Fruit fly (Drosophila melanogaster): ENCODE results near the gene Mgat4b.
A peak's percentile ranks its signal among the peaks of the same experiment; 100 is the strongest.

The Mgat4b gene

dm6 chr3L:14790849-14791646 is 22.0 kb upstream of the Mgat4b start:
- TF ChIP-seq CG32121 (GFP tag; IDR thresholded peaks at IDR 0.05) (peak; percentile 56), CG15710 (tag; optimal IDR thresholded peaks at IDR 0.05) (no peak), CG12605 (GFP tag; IDR thresholded peaks at IDR 0.05) (peak; percentile 48; the same call in 1 of the 2 replicates), Ets98B (GFP tag; IDR thresholded peaks at IDR 0.05) (peak; percentile 33; the same call in 1 of the 2 replicates), rn (GFP tag; IDR thresholded peaks at IDR 0.05) (peak; percentile 36; the same call in 1 of the 2 replicates), fd96Ca (GFP tag; IDR thresholded peaks at IDR 0.05) (peak; percentile 58; the same call in 1 of the 3 replicates), CG14655 (GFP tag; optimal IDR thresholded peaks at IDR 0.05) (no peak), CG4496 (GFP tag; IDR thresholded peaks at IDR 0.05) (peak; percentile 63; the same call in 1 of the 3 replicates)

- TF ChIP-seq Pif1B (GFP tag; optimal IDR thresholded peaks at IDR 0.05) (peak; percentile 54), EcR (GFP tag; optimal IDR thresholded peaks at IDR 0.05) (no peak), Pif1A (GFP tag; optimal IDR thresholded peaks at IDR 0.05) (peak; percentile 74), CG12605 (GFP tag; IDR thresholded peaks at IDR 0.05) (no peak), CG8159 (tag; optimal IDR thresholded peaks at IDR 0.05) (peak; percentile 46), CG15710 (tag; optimal IDR thresholded peaks at IDR 0.05) (peak; percentile 69), Snoo (tag; optimal IDR thresholded peaks at IDR 0.05) (peak; percentile 68), CG8301 (tag; optimal IDR thresholded peaks at IDR 0.05) (peak; percentile 61), CG9948 (tag; optimal IDR thresholded peaks at IDR 0.05) (peak; percentile 31), D1 (tag; optimal IDR thresholded peaks at IDR 0.05) (no peak), CG13204 (GFP tag; optimal IDR thresholded peaks at IDR 0.05) (no peak), CG17806 (tag; optimal IDR thresholded peaks at IDR 0.05) (peak; percentile 59), CG14655 (GFP tag; optimal IDR thresholded peaks at IDR 0.05) (no peak), fd96Ca (GFP tag; IDR thresholded peaks at IDR 0.05) (peak; percentile 85), Ets98B (GFP tag; IDR thresholded peaks at IDR 0.05) (peak; percentile 78), CG10348 (GFP tag; IDR thresholded peaks at IDR 0.05) (no peak), gl (tag; optimal IDR thresholded peaks at IDR 0.05) (peak; percentile 6), CG4496 (GFP tag; IDR thresholded peaks at IDR 0.05) (peak; percentile 70; the same call in 2 of the 3 replicates), CG34367 (tag; optimal IDR thresholded peaks at IDR 0.05) (peak; percentile 44), CG32121 (GFP tag; IDR thresholded peaks at IDR 0.05) (peak; percentile 61), rn (GFP tag; IDR thresholded peaks at IDR 0.05) (peak; percentile 41; the same call in 1 of the 2 replicates)
Observed at dm6 chr3L:14790127-14790589, 21.1 kb upstream of the Mgat4b start.

DNA sequence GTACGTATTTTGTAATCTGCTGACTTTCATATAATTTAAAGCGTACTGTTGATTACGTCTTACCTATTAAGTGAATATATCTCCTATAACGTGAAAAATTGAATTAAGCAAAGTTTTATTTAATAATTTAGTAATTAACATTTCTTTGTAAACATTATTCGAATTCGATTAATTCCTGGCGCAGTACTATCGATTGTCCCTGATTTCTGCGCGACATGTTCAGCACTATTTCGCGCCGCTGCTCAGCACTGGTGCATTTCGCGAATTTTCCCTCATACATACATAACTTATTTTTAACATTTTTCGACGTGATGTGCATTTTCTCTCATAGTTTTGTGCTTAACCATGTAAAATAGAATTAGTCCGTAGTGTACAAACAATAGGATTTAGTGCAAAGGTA is 20.6 kb upstream of the Mgat4b start, which contains the start of gene Helz:
Gene Helz, plus strand, starts transcription at position 260 of the 400 bp plus-strand sequence.
- no peak for TF ChIP-seq CG9948 (tag; optimal IDR thresholded peaks at IDR 0.05)
- TF ChIP-seq CG12605 (GFP tag; IDR thresholded peaks at IDR 0.05), result no peak
- TF ChIP-seq D1 (tag; optimal IDR thresholded peaks at IDR 0.05), result no peak

DNA sequence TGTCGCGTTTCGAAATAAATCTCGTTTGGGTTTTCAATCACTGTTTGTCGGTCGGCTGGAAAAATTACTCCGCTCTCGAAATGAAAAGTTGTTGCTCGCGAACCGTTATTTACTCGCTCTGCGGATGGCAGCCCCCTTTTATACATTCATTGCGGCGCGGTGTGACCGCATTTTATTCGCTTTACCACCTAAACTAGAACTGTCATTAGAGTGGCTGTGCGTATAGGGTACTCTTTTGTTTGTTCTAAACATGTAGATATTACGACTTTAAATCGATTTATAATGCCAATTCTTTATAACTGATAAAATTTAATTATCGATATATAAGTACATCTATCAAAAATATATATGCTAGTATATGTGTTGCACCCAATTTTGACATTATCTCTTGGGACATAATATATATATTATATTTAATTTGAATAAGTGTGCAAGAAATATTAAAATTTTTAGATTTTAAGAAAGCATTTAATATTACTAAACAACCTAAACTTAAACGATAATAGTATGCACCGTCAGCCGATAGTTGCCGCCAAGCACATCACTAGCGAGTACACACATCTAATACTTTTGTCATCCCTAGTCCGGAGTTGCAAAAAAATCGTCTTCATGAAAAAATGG is 17.3 kb upstream of the Mgat4b start, which contains the start of the genes bmm and Tdrd3:
Gene bmm, minus strand, starts transcription at position 183 of the 621 bp plus-strand sequence.
Gene Tdrd3, plus strand, starts transcription at position 562 of the 621 bp plus-strand sequence.
- TF ChIP-seq CG12605 (GFP tag; IDR thresholded peaks at IDR 0.05), result peak; percentile 6; the same call in 1 of the 2 replicates
- TF ChIP-seq CG8301 (tag; optimal IDR thresholded peaks at IDR 0.05), result peak; percentile 48
- no peak for TF ChIP-seq gl (tag; optimal IDR thresholded peaks at IDR 0.05)
- TF ChIP-seq CG10348 (GFP tag; IDR thresholded peaks at IDR 0.05), result no peak
- peak; percentile 66 for TF ChIP-seq CG34367 (tag; optimal IDR thresholded peaks at IDR 0.05)
- TF ChIP-seq EcR (GFP tag; optimal IDR thresholded peaks at IDR 0.05), result no peak
- no peak for TF ChIP-seq D1 (tag; optimal IDR thresholded peaks at IDR 0.05)
- TF ChIP-seq CG32121 (GFP tag; IDR thresholded peaks at IDR 0.05), result peak; percentile 56
- TF ChIP-seq Snoo (tag; optimal IDR thresholded peaks at IDR 0.05), result peak; percentile 66
- TF ChIP-seq CG9948 (tag; optimal IDR thresholded peaks at IDR 0.05), result peak; percentile 82
- TF ChIP-seq CG13204 (GFP tag; optimal IDR thresholded peaks at IDR 0.05), result no peak
- peak; percentile 77 for TF ChIP-seq CG17806 (tag; optimal IDR thresholded peaks at IDR 0.05)
- TF ChIP-seq fd96Ca (GFP tag; IDR thresholded peaks at IDR 0.05), result peak; percentile 67; the same call in 2 of the 3 replicates
- peak; percentile 62 for TF ChIP-seq Ets98B (GFP tag; IDR thresholded peaks at IDR 0.05)
- peak; percentile 65; the same call in 1 of the 3 replicates for TF ChIP-seq CG4496 (GFP tag; IDR thresholded peaks at IDR 0.05)
- TF ChIP-seq CG14655 (GFP tag; optimal IDR thresholded peaks at IDR 0.05), result peak; percentile 77
- peak; percentile 51; the same call in 1 of the 2 replicates for TF ChIP-seq rn (GFP tag; IDR thresholded peaks at IDR 0.05)
- TF ChIP-seq CG8159 (tag; optimal IDR thresholded peaks at IDR 0.05), result peak; percentile 98
- TF ChIP-seq CG15710 (tag; optimal IDR thresholded peaks at IDR 0.05), result peak; percentile 84
- TF ChIP-seq Pif1A (GFP tag; optimal IDR thresholded peaks at IDR 0.05), result peak; percentile 69
- peak; percentile 51 for TF ChIP-seq Pif1B (GFP tag; optimal IDR thresholded peaks at IDR 0.05)

DNA sequence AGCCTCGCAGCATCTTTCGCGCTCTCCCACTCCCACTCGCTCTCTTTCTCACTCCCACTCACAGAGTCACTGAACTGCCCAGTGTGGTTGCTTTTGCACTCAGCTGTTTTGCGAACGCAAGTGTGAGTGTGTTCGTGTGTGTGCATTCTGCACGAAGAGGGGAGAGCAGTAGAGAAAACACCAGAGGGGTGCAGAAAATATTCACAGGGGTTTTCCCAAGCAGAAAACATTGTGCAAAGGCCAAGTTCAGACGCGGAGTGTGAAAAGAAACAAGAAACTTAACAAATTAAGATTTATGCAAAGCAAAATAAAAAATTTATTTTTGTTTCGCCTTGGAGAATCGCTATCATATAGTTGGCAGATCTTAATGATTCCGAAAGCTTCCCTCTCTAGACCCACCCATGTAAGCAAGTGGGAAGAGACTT is 16.4 kb upstream of the Mgat4b start:
- TF ChIP-seq fd96Ca (GFP tag; IDR thresholded peaks at IDR 0.05) (peak; percentile 87), gl (tag; optimal IDR thresholded peaks at IDR 0.05) (peak; percentile 5), CG14655 (GFP tag; optimal IDR thresholded peaks at IDR 0.05) (peak; percentile 85), Pif1A (GFP tag; optimal IDR thresholded peaks at IDR 0.05) (peak; percentile 86), CG4496 (GFP tag; IDR thresholded peaks at IDR 0.05) (peak; percentile 82; the same call in 2 of the 3 replicates), CG8301 (tag; optimal IDR thresholded peaks at IDR 0.05) (peak; percentile 85), CG13204 (GFP tag; optimal IDR thresholded peaks at IDR 0.05) (peak; percentile 35), Pif1B (GFP tag; optimal IDR thresholded peaks at IDR 0.05) (peak; percentile 61), Snoo (tag; optimal IDR thresholded peaks at IDR 0.05) (peak; percentile 42), Ets98B (GFP tag; IDR thresholded peaks at IDR 0.05) (peak; percentile 83), EcR (GFP tag; optimal IDR thresholded peaks at IDR 0.05) (peak; percentile 98), CG34367 (tag; optimal IDR thresholded peaks at IDR 0.05) (peak; percentile 53), CG10348 (GFP tag; IDR thresholded peaks at IDR 0.05) (peak; percentile 50; the same call in 1 of the 2 replicates), CG12605 (GFP tag; IDR thresholded peaks at IDR 0.05) (peak; percentile 54), CG17806 (tag; optimal IDR thresholded peaks at IDR 0.05) (peak; percentile 73), rn (GFP tag; IDR thresholded peaks at IDR 0.05) (peak; percentile 57; the same call in 1 of the 2 replicates), CG8159 (tag; optimal IDR thresholded peaks at IDR 0.05) (peak; percentile 74), CG32121 (GFP tag; IDR thresholded peaks at IDR 0.05) (peak; percentile 84), CG9948 (tag; optimal IDR thresholded peaks at IDR 0.05) (peak; percentile 73), CG15710 (tag; optimal IDR thresholded peaks at IDR 0.05) (peak; percentile 68), D1 (tag; optimal IDR thresholded peaks at IDR 0.05) (no peak)

Measured in whole organism, pupa.